Worm (Caenorhabditis elegans) whole organism, L2 larva: Measurements from ENCODE around the gene srw-56.

Source experiments
- alr-1 ChIP-seq: fragments of 150-350 bp; optimal IDR thresholded peaks from 2 replicates; lab custom pipeline; 2014; ENCODE audit warnings: missing biosample characterization, missing genetic modification characterization
- unc-39 ChIP-seq: fragments of 150-350 bp; optimal IDR thresholded peaks from 2 replicates; lab custom pipeline; 2014; ENCODE audit warnings: missing biosample characterization, missing genetic modification characterization
- unc-62 ChIP-seq: fragments of 150-350 bp; optimal IDR thresholded peaks from 2 replicates; lab custom pipeline; 2014; ENCODE audit warnings: missing biosample characterization, missing genetic modification reagents, missing genetic modification characterization

ce11 chrV:15965114-15965513 is 12.5 kb upstream of the srw-56 start, which contains the start of gene sri-2:
- no peak for TF ChIP-seq alr-1 (tag; lab: Kevin White, UChicago)
- TF ChIP-seq unc-39 (tag; lab: Kevin White, UChicago) = no peak
- no peak for TF ChIP-seq unc-62 (GFP tag; lab: Kevin White, UChicago)
